Fruit fly (Drosophila melanogaster) whole organism, prepupa: ENCODE results near the gene CG7841.

ENCODE experiments used
- CG10669 ChIP-seq: fragments of 200-800 bp; sonication (Bioruptor generic); optimal IDR thresholded peaks from 3 replicates; lab custom pipeline; 2018; ENCODE audit warnings: missing biosample characterization, mild to moderate bottlenecking, missing genetic modification characterization, moderate library complexity
- CG11294 ChIP-seq: fragments of 200-800 bp; sonication (Bioruptor generic); IDR thresholded peaks from 2 replicates; pipeline ENCODE4 v1.3.6; 2022; ENCODE audit warnings: missing biosample characterization, missing genetic modification characterization
- CG11762 ChIP-seq: fragments of 200-800 bp; sonication (Bioruptor generic); optimal IDR thresholded peaks from 3 replicates; lab custom pipeline; 2016; ENCODE audit warnings: missing biosample characterization, missing genetic modification characterization; ENCODE audit not compliant: insufficient read depth
- CG15336 ChIP-seq: fragments of 200-800 bp; sonication (Bioruptor generic); IDR thresholded peaks from 2 replicates; pipeline ENCODE4 v1.3.6; 2022; ENCODE audit warnings: missing biosample characterization, missing genetic modification characterization
- CG1621 ChIP-seq: fragments of 200-800 bp; sonication (Bioruptor generic); optimal IDR thresholded peaks from 3 replicates; lab custom pipeline; 2018; ENCODE audit warnings: missing biosample characterization, mild to moderate bottlenecking, missing genetic modification characterization
- CG16779 ChIP-seq: fragments of 200-800 bp; sonication (Bioruptor generic); optimal IDR thresholded peaks from 3 replicates; lab custom pipeline; 2017; ENCODE audit warnings: missing biosample characterization, mild to moderate bottlenecking, missing genetic modification characterization
- CG32006 ChIP-seq: fragments of 200-800 bp; sonication (Bioruptor generic); optimal IDR thresholded peaks from 3 replicates; lab custom pipeline; 2017; ENCODE audit warnings: missing biosample characterization, mild to moderate bottlenecking, missing genetic modification characterization
- CG34406 ChIP-seq: fragments of 200-800 bp; sonication (Bioruptor generic); optimal IDR thresholded peaks from 3 replicates; lab custom pipeline; 2016; ENCODE audit warnings: missing biosample characterization, missing genetic modification characterization
- CG4318 ChIP-seq: fragments of 200-800 bp; sonication (Bioruptor generic); optimal IDR thresholded peaks from 3 replicates; lab custom pipeline; 2017; ENCODE audit warnings: missing biosample characterization, mild to moderate bottlenecking, missing genetic modification characterization
- CG6163 ChIP-seq: fragments of 200-800 bp; sonication (Bioruptor generic); IDR thresholded peaks from 3 replicates; pipeline ENCODE4 v1.3.6; 2022; ENCODE audit warnings: missing biosample characterization, missing genetic modification characterization
- CG6276 ChIP-seq: fragments of 200-800 bp; sonication (Bioruptor generic); optimal IDR thresholded peaks from 2 replicates; lab custom pipeline; 2017; ENCODE audit warnings: missing biosample characterization, mild to moderate bottlenecking, missing genetic modification characterization
- CG6792 ChIP-seq: fragments of 200-800 bp; sonication (Bioruptor generic); optimal IDR thresholded peaks from 3 replicates; lab custom pipeline; 2016; ENCODE audit warnings: missing biosample characterization, missing genetic modification characterization
- CG6808 ChIP-seq: fragments of 200-800 bp; sonication (Bioruptor generic); optimal IDR thresholded peaks from 3 replicates; lab custom pipeline; 2017; ENCODE audit warnings: missing biosample characterization, missing genetic modification characterization, mild to moderate bottlenecking, moderate library complexity, missing genetic modification reagents
- CG6854 ChIP-seq: fragments of 200-800 bp; sonication (Bioruptor generic); optimal IDR thresholded peaks from 2 replicates; lab custom pipeline; 2017; ENCODE audit warnings: missing biosample characterization, mild to moderate bottlenecking, missing genetic modification characterization
- CG7368 ChIP-seq: fragments of 200-800 bp; sonication (Bioruptor generic); optimal IDR thresholded peaks from 3 replicates; lab custom pipeline; 2016; ENCODE audit warnings: missing biosample characterization, missing genetic modification characterization
- CG8319 ChIP-seq: fragments of 200-800 bp; sonication (Bioruptor generic); optimal IDR thresholded peaks from 3 replicates; lab custom pipeline; 2016; ENCODE audit warnings: missing biosample characterization, missing genetic modification characterization
- CG9139 ChIP-seq: fragments of 200-800 bp; sonication (Bioruptor generic); optimal IDR thresholded peaks from 3 replicates; lab custom pipeline; 2017; ENCODE audit warnings: missing biosample characterization, mild to moderate bottlenecking, missing genetic modification characterization
- Eip78C ChIP-seq: fragments of 200-800 bp; sonication (Bioruptor generic); peaks from one replicate; lab custom pipeline; 2016; ENCODE audit warnings: missing biosample characterization, missing genetic modification characterization
- Eip93F ChIP-seq: fragments of 200-800 bp; sonication (Bioruptor generic); optimal IDR thresholded peaks from 2 replicates; lab custom pipeline; 2016; ENCODE audit warnings: missing biosample characterization, mild to moderate bottlenecking, missing genetic modification characterization
- Ets21C ChIP-seq: fragments of 200-800 bp; sonication (Bioruptor generic); optimal IDR thresholded peaks from 3 replicates; lab custom pipeline; 2016; ENCODE audit warnings: missing biosample characterization, missing genetic modification characterization
- Ets96B ChIP-seq: fragments of 200-800 bp; optimal IDR thresholded peaks from 2 replicates; lab custom pipeline; 2019; ENCODE audit warnings: missing biosample characterization, mild to moderate bottlenecking, missing genetic modification characterization, moderate library complexity
- Gug ChIP-seq: fragments of 200-800 bp; sonication (Bioruptor generic); IDR thresholded peaks from 2 replicates; pipeline ENCODE4 v1.3.6; 2022; ENCODE audit warnings: missing biosample characterization, missing genetic modification characterization
- Hr39 ChIP-seq: fragments of 200-800 bp; sonication (Bioruptor generic); optimal IDR thresholded peaks from 2 replicates; lab custom pipeline; 2016; ENCODE audit warnings: missing biosample characterization, missing genetic modification characterization
- Hr4 ChIP-seq: fragments of 200-800 bp; sonication (Bioruptor generic); optimal IDR thresholded peaks from 3 replicates; lab custom pipeline; 2016; ENCODE audit warnings: missing biosample characterization, missing genetic modification characterization
- Met ChIP-seq: fragments of 200-800 bp; sonication (Bioruptor generic); optimal IDR thresholded peaks from 3 replicates; lab custom pipeline; 2016; ENCODE audit warnings: missing biosample characterization, missing genetic modification characterization
- OdsH ChIP-seq: fragments of 200-800 bp; sonication (Bioruptor generic); optimal IDR thresholded peaks from 3 replicates; lab custom pipeline; 2016; ENCODE audit warnings: missing biosample characterization, missing genetic modification characterization
- Smox ChIP-seq: fragments of 200-800 bp; sonication (Bioruptor generic); optimal IDR thresholded peaks from 3 replicates; lab custom pipeline; 2016; ENCODE audit warnings: missing biosample characterization, missing genetic modification characterization
- Sox102F ChIP-seq: fragments of 200-800 bp; sonication (Bioruptor generic); optimal IDR thresholded peaks from 2 replicates; lab custom pipeline; 2016; ENCODE audit warnings: missing biosample characterization, mild to moderate bottlenecking, missing genetic modification characterization
- Sox14 ChIP-seq: fragments of 200-800 bp; sonication (Bioruptor generic); optimal IDR thresholded peaks from 3 replicates; lab custom pipeline; 2016; ENCODE audit warnings: missing biosample characterization, missing genetic modification characterization
- acj6 ChIP-seq: fragments of 200-800 bp; sonication (Bioruptor generic); optimal IDR thresholded peaks from 3 replicates; lab custom pipeline; 2016; ENCODE audit warnings: missing biosample characterization, missing genetic modification characterization
- cyc ChIP-seq: fragments of 200-800 bp; sonication (Bioruptor generic); optimal IDR thresholded peaks from 3 replicates; lab custom pipeline; 2016; ENCODE audit warnings: missing biosample characterization, missing genetic modification characterization
- dac ChIP-seq: fragments of 200-800 bp; sonication (Bioruptor generic); optimal IDR thresholded peaks from 2 replicates; lab custom pipeline; 2017; ENCODE audit warnings: missing biosample characterization, mild to moderate bottlenecking, missing genetic modification characterization
- esn ChIP-seq: fragments of 200-800 bp; sonication (Bioruptor generic); optimal IDR thresholded peaks from 2 replicates; lab custom pipeline; 2016; ENCODE audit warnings: missing biosample characterization, mild to moderate bottlenecking, missing genetic modification characterization, moderate library complexity
- fd59A ChIP-seq: fragments of 200-800 bp; sonication (Bioruptor generic); optimal IDR thresholded peaks from 2 replicates; lab custom pipeline; 2017; ENCODE audit warnings: missing biosample characterization, mild to moderate bottlenecking, missing genetic modification characterization, missing genetic modification reagents
- fkh ChIP-seq: fragments of 200-800 bp; sonication (Bioruptor generic); optimal IDR thresholded peaks from 3 replicates; lab custom pipeline; 2017; ENCODE audit warnings: missing biosample characterization, mild to moderate bottlenecking, missing genetic modification characterization, moderate library complexity
- spab ChIP-seq: fragments of 200-800 bp; sonication (Bioruptor generic); optimal IDR thresholded peaks from 2 replicates; lab custom pipeline; 2017; ENCODE audit warnings: missing biosample characterization, mild to moderate bottlenecking, missing genetic modification characterization, missing genetic modification reagents
- ss ChIP-seq, 2 experiments: fragments of 200-800 bp; sonication (Bioruptor generic); optimal IDR thresholded peaks; 2 replicates in 1 of 2; 3 replicates in 1 of 2; lab custom pipeline; 2017 to 2018; ENCODE audit warnings: mild to moderate bottlenecking in 2 of 2, missing biosample characterization in 2 of 2, missing genetic modification characterization in 2 of 2, moderate library complexity in 1 of 2
- svp ChIP-seq: fragments of 200-800 bp; sonication (Bioruptor generic); peaks from one replicate; lab custom pipeline; 2016; ENCODE audit warnings: missing biosample characterization, missing genetic modification characterization
- topi ChIP-seq: fragments of 200-800 bp; sonication (Bioruptor generic); optimal IDR thresholded peaks from 3 replicates; lab custom pipeline; 2016; ENCODE audit warnings: missing biosample characterization, missing genetic modification characterization
- vri ChIP-seq: fragments of 200-800 bp; sonication (Bioruptor generic); optimal IDR thresholded peaks from 3 replicates; lab custom pipeline; 2016; ENCODE audit warnings: missing biosample characterization, mild to moderate bottlenecking, missing genetic modification characterization

The CG7841 gene

DNA sequence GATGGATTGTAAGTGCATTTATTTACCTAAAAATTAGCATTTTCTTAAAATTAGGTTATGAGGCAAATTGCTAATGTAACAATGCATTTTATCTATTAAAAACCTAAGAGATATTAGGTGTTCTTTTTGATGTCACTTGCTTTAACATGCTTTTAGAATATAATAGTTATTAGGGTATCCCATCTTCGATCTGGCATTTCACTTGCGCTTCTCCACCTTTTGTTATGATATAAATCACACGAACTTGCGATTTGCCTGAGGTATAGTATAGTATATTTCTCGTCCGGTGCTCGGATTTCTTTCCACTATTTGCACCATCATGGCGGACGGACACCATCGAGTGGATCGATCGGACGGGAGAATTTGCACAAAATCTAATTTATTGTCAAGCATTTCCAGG lies 22.0 kb upstream of the CG7841 start:
- TF ChIP-seq CG7368 (GFP tag; lab: Kevin White, UChicago), result no peak
- TF ChIP-seq CG6808 (GFP tag; lab: Kevin White, UChicago), result no peak
- no peak for TF ChIP-seq CG34406 (GFP tag; lab: Kevin White, UChicago)
- no peak for TF ChIP-seq Eip93F (GFP tag; lab: Kevin White, UChicago)
- no peak for TF ChIP-seq CG11294 (GFP tag; lab: Robert Waterston, UW)
- TF ChIP-seq OdsH, result no peak
- no peak for TF ChIP-seq Sox102F
- no peak for TF ChIP-seq vri (GFP tag; lab: Kevin White, UChicago)
- no peak for TF ChIP-seq Smox
- TF ChIP-seq CG6792 (GFP tag; lab: Kevin White, UChicago), result no peak
- TF ChIP-seq fkh, result no peak
- TF ChIP-seq cyc (GFP tag; lab: Kevin White, UChicago), result no peak
- no peak for TF ChIP-seq Sox14
- TF ChIP-seq Eip78C (GFP tag; lab: Kevin White, UChicago), result no peak
- TF ChIP-seq CG4318, result no peak
- no peak for TF ChIP-seq Met (GFP tag; lab: Kevin White, UChicago)
- no peak for TF ChIP-seq fd59A (GFP tag; lab: Kevin White, UChicago)
- TF ChIP-seq Gug (GFP tag; lab: Robert Waterston, UW), result no peak
- TF ChIP-seq CG1621 (tag; lab: Kevin White, UChicago), result no peak
- TF ChIP-seq esn, result no peak

DNA sequence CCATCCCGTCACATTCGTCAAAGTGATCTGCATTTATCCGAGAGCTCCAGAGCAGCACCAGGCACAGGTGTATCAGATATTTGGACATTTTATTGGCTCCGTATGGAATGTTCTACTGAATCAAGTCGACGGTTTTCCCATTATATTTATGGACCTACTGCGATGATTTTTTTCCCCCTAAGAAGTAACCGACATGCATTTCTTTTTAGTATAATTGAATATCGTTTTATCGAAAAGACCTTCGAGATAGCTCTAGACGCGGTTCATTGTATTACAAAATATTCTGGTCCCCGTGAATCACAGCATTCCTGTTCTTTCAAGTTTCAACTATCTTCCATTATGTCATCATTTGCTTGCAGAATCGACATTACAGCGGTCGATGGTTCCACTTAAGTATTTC lies 21.1 kb upstream of the CG7841 start, which contains the start of gene obst-H:
TSS of gene obst-H (minus strand) at position 101 of the 400 bp plus-strand sequence.
- TF ChIP-seq ss (GFP tag; optimal IDR thresholded peaks at IDR 0.05; lab: Kevin White, UChicago) (no peak), Ets21C (GFP tag; lab: Kevin White, UChicago) (no peak), CG8319 (GFP tag; lab: Kevin White, UChicago) (no peak), dac (GFP tag; lab: Kevin White, UChicago) (no peak), Eip78C (GFP tag; lab: Kevin White, UChicago) (no peak), CG32006 (GFP tag; lab: Kevin White, UChicago) (no peak), CG9139 (GFP tag; lab: Kevin White, UChicago) (no peak), CG6276 (GFP tag; lab: Kevin White, UChicago) (no peak), Hr39 (GFP tag; lab: Kevin White, UChicago) (no peak), Ets96B (no peak), CG6792 (GFP tag; lab: Kevin White, UChicago) (no peak), Eip93F (GFP tag; lab: Kevin White, UChicago) (no peak), fd59A (GFP tag; lab: Kevin White, UChicago) (no peak), Sox102F (no peak), CG11762 (no peak), topi (GFP tag; lab: Kevin White, UChicago) (no peak), CG6163 (GFP tag; lab: Robert Waterston, UW) (no peak), svp (GFP tag; lab: Kevin White, UChicago) (no peak), CG16779 (tag; lab: Kevin White, UChicago) (no peak), fkh (no peak)
- TF ChIP-seq, all 60 proteins: peak for 0

- no peak for TF ChIP-seq CG6854 (GFP tag; lab: Kevin White, UChicago)
- TF ChIP-seq CG15336 (GFP tag; lab: Robert Waterston, UW), result no peak
- TF ChIP-seq CG7368 (GFP tag; lab: Kevin White, UChicago), result no peak
- TF ChIP-seq cyc (GFP tag; lab: Kevin White, UChicago), result no peak
- no peak for TF ChIP-seq Hr4
- no peak for TF ChIP-seq CG16779 (tag; lab: Kevin White, UChicago)
- no peak for TF ChIP-seq CG6792 (GFP tag; lab: Kevin White, UChicago)
- no peak for TF ChIP-seq spab (GFP tag; lab: Kevin White, UChicago)
- no peak for TF ChIP-seq acj6 (GFP tag; lab: Kevin White, UChicago)
- TF ChIP-seq CG10669 (GFP tag; lab: Kevin White, UChicago), result no peak
- no peak for TF ChIP-seq CG6276 (GFP tag; lab: Kevin White, UChicago)
Observed at dm6 chr3L:15528096-15528495, 20.0 kb upstream of the CG7841 start, which contains the start of gene CG42728. Gene CG42728, minus strand, starts transcription at chr3L:15528196.
